Fruit fly (Drosophila melanogaster) whole organism, embryonic: ENCODE data around the gene Rpn10.

ENCODE experiments used
- ATbp ChIP-seq: fragments of 200-800 bp; sonication (Bioruptor generic); optimal IDR thresholded peaks from 2 replicates; lab custom pipeline; 2017; ENCODE audit warnings: missing biosample characterization, mild to moderate bottlenecking, missing genetic modification characterization, missing genetic modification reagents
- CG10267 ChIP-seq: fragments of 200-800 bp; sonication (Bioruptor generic); optimal IDR thresholded peaks from 2 replicates; lab custom pipeline; 2018; ENCODE audit warnings: missing biosample characterization, mild to moderate bottlenecking, missing genetic modification characterization, moderate library complexity
- CG10979 ChIP-seq: fragments of 200-800 bp; sonication (Bioruptor generic); optimal IDR thresholded peaks from 2 replicates; lab custom pipeline; 2018; ENCODE audit warnings: missing biosample characterization, mild to moderate bottlenecking, missing genetic modification characterization, moderate library complexity
- CG11085 ChIP-seq: fragments of 200-800 bp; sonication (Bioruptor generic); IDR thresholded peaks from 2 replicates; pipeline ENCODE4 v1.3.6; 2022; ENCODE audit warnings: missing biosample characterization, missing genetic modification characterization
- CG12219 ChIP-seq: fragments of 200-800 bp; sonication (Bioruptor generic); optimal IDR thresholded peaks from 3 replicates; lab custom pipeline; 2018; ENCODE audit warnings: missing biosample characterization, mild to moderate bottlenecking, missing genetic modification characterization
- CG1603 ChIP-seq: fragments of 200-800 bp; sonication (Bioruptor generic); optimal IDR thresholded peaks from 2 replicates; lab custom pipeline; 2019; ENCODE audit warnings: missing biosample characterization, mild to moderate bottlenecking, missing genetic modification characterization, moderate library complexity
- CG17912 ChIP-seq: fragments of 200-800 bp; sonication (Bioruptor generic); optimal IDR thresholded peaks from 2 replicates; lab custom pipeline; 2018; ENCODE audit warnings: missing biosample characterization, mild to moderate bottlenecking, missing genetic modification characterization
- CG2202 ChIP-seq: fragments of 200-800 bp; sonication (Bioruptor generic); optimal IDR thresholded peaks from 2 replicates; lab custom pipeline; 2018; ENCODE audit warnings: missing biosample characterization, mild to moderate bottlenecking, missing genetic modification characterization
- CG2712 ChIP-seq: fragments of 200-800 bp; optimal IDR thresholded peaks from 3 replicates; lab custom pipeline; 2019; ENCODE audit warnings: missing biosample characterization, mild to moderate bottlenecking, missing genetic modification characterization, moderate library complexity
- CG30020 ChIP-seq: fragments of 200-800 bp; optimal IDR thresholded peaks from 2 replicates; lab custom pipeline; 2019; ENCODE audit warnings: missing biosample characterization, mild to moderate bottlenecking, missing genetic modification characterization, moderate library complexity
- CG30431 ChIP-seq: fragments of 200-800 bp; sonication (Bioruptor generic); optimal IDR thresholded peaks from 2 replicates; lab custom pipeline; 2017; ENCODE audit warnings: missing biosample characterization, missing genetic modification characterization
- CG32532 ChIP-seq: fragments of 200-800 bp; sonication (Bioruptor generic); IDR thresholded peaks from 2 replicates; pipeline ENCODE4 v1.3.6; 2022; ENCODE audit warnings: missing biosample characterization, missing genetic modification characterization
- CG33213 ChIP-seq: fragments of 200-800 bp; sonication (Bioruptor generic); optimal IDR thresholded peaks from 3 replicates; lab custom pipeline; 2016; ENCODE audit warnings: missing biosample characterization, missing genetic modification characterization
- CG6683 ChIP-seq: fragments of 200-800 bp; sonication (Bioruptor generic); optimal IDR thresholded peaks from 2 replicates; lab custom pipeline; 2017; ENCODE audit warnings: missing biosample characterization, mild to moderate bottlenecking, missing genetic modification characterization, missing genetic modification reagents
- CG6854 ChIP-seq: fragments of 200-800 bp; sonication (Bioruptor generic); optimal IDR thresholded peaks from 3 replicates; lab custom pipeline; 2017; ENCODE audit warnings: missing biosample characterization, mild to moderate bottlenecking, missing genetic modification characterization
- CG8359 ChIP-seq: fragments of 200-800 bp; sonication (Bioruptor generic); optimal IDR thresholded peaks from 2 replicates; lab custom pipeline; 2017; ENCODE audit warnings: missing biosample characterization, mild to moderate bottlenecking, missing genetic modification characterization, borderline replicate concordance
- CG9797 ChIP-seq: fragments of 200-800 bp; sonication (Bioruptor generic); optimal IDR thresholded peaks from 3 replicates; lab custom pipeline; 2018; ENCODE audit warnings: missing biosample characterization, mild to moderate bottlenecking, missing genetic modification characterization
- CHES-1-like ChIP-seq: fragments of 200-800 bp; sonication (Bioruptor generic); optimal IDR thresholded peaks from 2 replicates; lab custom pipeline; 2016; ENCODE audit warnings: missing biosample characterization, missing genetic modification characterization
- CrebB ChIP-seq: fragments of 200-800 bp; sonication (Bioruptor generic); optimal IDR thresholded peaks from 3 replicates; lab custom pipeline; 2018; ENCODE audit warnings: missing biosample characterization, mild to moderate bottlenecking, missing genetic modification characterization
- Dfd ChIP-seq, 2 experiments: fragments of >200 bp; optimal IDR thresholded peaks; 2 replicates each; lab custom pipeline; 2017; ENCODE audit warnings: missing biosample characterization in 2 of 2, missing genetic modification characterization in 2 of 2
- Dll ChIP-seq: fragments of 200-800 bp; sonication (Bioruptor generic); IDR thresholded peaks from 4 replicates; pipeline ENCODE4 v1.3.6; 2022; ENCODE audit warnings: missing biosample characterization, missing genetic modification characterization; ENCODE audit not compliant: partially characterized antibody
- Doc3 ChIP-seq: fragments of 200-800 bp; sonication (Bioruptor generic); IDR thresholded peaks from 3 replicates; pipeline ENCODE4 v1.3.6; 2022; ENCODE audit warnings: missing biosample characterization, missing genetic modification characterization; ENCODE audit not compliant: partially characterized antibody
- HHEX ChIP-seq: fragments of 200-800 bp; sonication (Bioruptor generic); optimal IDR thresholded peaks from 3 replicates; lab custom pipeline; 2017; ENCODE audit warnings: missing biosample characterization, mild to moderate bottlenecking, missing genetic modification characterization, missing genetic modification reagents
- HLH4C ChIP-seq: fragments of 200-800 bp; sonication (Bioruptor generic); IDR thresholded peaks from 3 replicates; pipeline ENCODE4 v1.3.6; 2022; ENCODE audit warnings: missing biosample characterization, missing genetic modification characterization; ENCODE audit not compliant: partially characterized antibody
- Hr51 ChIP-seq, 2 experiments: fragments of 200-800 bp; sonication (Bioruptor generic); optimal IDR thresholded peaks; 2 replicates in 1 of 2; 3 replicates in 1 of 2; lab custom pipeline; 2016 to 2018; ENCODE audit warnings: missing biosample characterization in 2 of 2, missing genetic modification characterization in 2 of 2, mild to moderate bottlenecking in 1 of 2, moderate library complexity in 1 of 2
- Lhr ChIP-seq: fragments of 200-800 bp; sonication (Bioruptor generic); optimal IDR thresholded peaks from 3 replicates; lab custom pipeline; 2017; ENCODE audit warnings: mild to moderate bottlenecking, missing biosample characterization, missing genetic modification reagents, missing genetic modification characterization
- Rx ChIP-seq: fragments of 200-800 bp; sonication (Bioruptor generic); IDR thresholded peaks from 2 replicates; pipeline ENCODE4 v1.3.6; 2022; ENCODE audit warnings: missing biosample characterization, missing genetic modification characterization
- ara ChIP-seq: fragments of 200-800 bp; sonication (Bioruptor generic); IDR thresholded peaks from 2 replicates; pipeline ENCODE4 v1.3.6; 2022; ENCODE audit warnings: missing biosample characterization, missing genetic modification characterization
- ash1 ChIP-seq: fragments of 200-800 bp; sonication (Bioruptor generic); optimal IDR thresholded peaks from 2 replicates; lab custom pipeline; 2018; ENCODE audit warnings: missing biosample characterization, mild to moderate bottlenecking, missing genetic modification characterization
- cato ChIP-seq: fragments of 200-800 bp; sonication (Bioruptor generic); optimal IDR thresholded peaks from 2 replicates; lab custom pipeline; 2016; ENCODE audit warnings: missing biosample characterization, missing genetic modification characterization, borderline replicate concordance
- fd64A ChIP-seq: fragments of 200-800 bp; sonication (Bioruptor generic); optimal IDR thresholded peaks from 3 replicates; lab custom pipeline; 2018; ENCODE audit warnings: missing biosample characterization, mild to moderate bottlenecking, missing genetic modification characterization
- hb ChIP-seq: fragments of 200-800 bp; sonication (Bioruptor generic); IDR thresholded peaks from 3 replicates; pipeline ENCODE4 v1.3.6; 2022; ENCODE audit warnings: missing biosample characterization, missing genetic modification characterization; ENCODE audit not compliant: partially characterized antibody
- hbn ChIP-seq: fragments of 200-800 bp; sonication (Bioruptor generic); IDR thresholded peaks from 2 replicates; pipeline ENCODE4 v1.3.6; 2022; ENCODE audit warnings: missing biosample characterization, missing genetic modification characterization; ENCODE audit not compliant: partially characterized antibody
- mirr ChIP-seq: fragments of 200-800 bp; sonication (Bioruptor generic); optimal IDR thresholded peaks from 3 replicates; lab custom pipeline; 2018; ENCODE audit warnings: missing biosample characterization, mild to moderate bottlenecking, missing genetic modification characterization
- mld ChIP-seq: fragments of 200-800 bp; sonication (Bioruptor generic); IDR thresholded peaks from 3 replicates; pipeline ENCODE4 v1.3.6; 2022; ENCODE audit warnings: missing biosample characterization, missing genetic modification characterization; ENCODE audit not compliant: partially characterized antibody
- nerfin-2 ChIP-seq: fragments of 200-800 bp; sonication (Bioruptor generic); IDR thresholded peaks from 2 replicates; pipeline ENCODE4 v1.3.6; 2022; ENCODE audit warnings: missing biosample characterization, missing genetic modification characterization; ENCODE audit not compliant: partially characterized antibody
- nmo ChIP-seq: fragments of 200-800 bp; sonication (Bioruptor generic); optimal IDR thresholded peaks from 2 replicates; lab custom pipeline; 2018; ENCODE audit warnings: missing biosample characterization, mild to moderate bottlenecking, missing genetic modification characterization, moderate library complexity
- nom ChIP-seq: fragments of 200-800 bp; sonication (Bioruptor generic); optimal IDR thresholded peaks from 2 replicates; lab custom pipeline; 2017; ENCODE audit warnings: missing biosample characterization, missing genetic modification characterization, mild to moderate bottlenecking, moderate library complexity, missing genetic modification reagents
- pfk ChIP-seq: fragments of 200-800 bp; sonication (Bioruptor generic); optimal IDR thresholded peaks from 2 replicates; lab custom pipeline; 2018; ENCODE audit warnings: missing biosample characterization, mild to moderate bottlenecking, missing genetic modification characterization, moderate library complexity
- rib ChIP-seq: fragments of 200-800 bp; sonication (Bioruptor generic); IDR thresholded peaks from 2 replicates; pipeline ENCODE4 v1.3.6; 2022; ENCODE audit warnings: missing biosample characterization, missing genetic modification characterization
- sisA ChIP-seq: fragments of 200-800 bp; sonication (Bioruptor generic); IDR thresholded peaks from 2 replicates; pipeline ENCODE4 v1.3.6; 2022; ENCODE audit warnings: missing biosample characterization, missing genetic modification characterization
- stwl ChIP-seq: fragments of 200-800 bp; sonication (Bioruptor generic); optimal IDR thresholded peaks from 3 replicates; lab custom pipeline; 2018; ENCODE audit warnings: missing biosample characterization, mild to moderate bottlenecking, missing genetic modification characterization, moderate library complexity
- tna ChIP-seq: fragments of 200-800 bp; sonication (Bioruptor generic); IDR thresholded peaks from 2 replicates; pipeline ENCODE4 v1.3.6; 2022; ENCODE audit warnings: missing biosample characterization, missing genetic modification characterization; ENCODE audit not compliant: partially characterized antibody
- trh ChIP-seq: fragments of 200-800 bp; sonication (Bioruptor generic); optimal IDR thresholded peaks from 2 replicates; lab custom pipeline; 2016; ENCODE audit warnings: missing biosample characterization, missing genetic modification characterization
- vnd ChIP-seq: fragments of 200-800 bp; sonication (Bioruptor generic); IDR thresholded peaks from 3 replicates; pipeline ENCODE4 v1.3.6; 2022; ENCODE audit warnings: missing biosample characterization, missing genetic modification characterization; ENCODE audit not compliant: partially characterized antibody
- wdn ChIP-seq: fragments of 200-800 bp; sonication (Bioruptor generic); IDR thresholded peaks from 2 replicates; pipeline ENCODE4 v1.3.6; 2022; ENCODE audit warnings: missing biosample characterization, missing genetic modification characterization
- z ChIP-seq: fragments of 200-800 bp; sonication (Bioruptor generic); IDR thresholded peaks from 3 replicates; pipeline ENCODE4 v1.3.6; 2022; ENCODE audit warnings: missing biosample characterization, missing genetic modification characterization

Gene Rpn10

DNA sequence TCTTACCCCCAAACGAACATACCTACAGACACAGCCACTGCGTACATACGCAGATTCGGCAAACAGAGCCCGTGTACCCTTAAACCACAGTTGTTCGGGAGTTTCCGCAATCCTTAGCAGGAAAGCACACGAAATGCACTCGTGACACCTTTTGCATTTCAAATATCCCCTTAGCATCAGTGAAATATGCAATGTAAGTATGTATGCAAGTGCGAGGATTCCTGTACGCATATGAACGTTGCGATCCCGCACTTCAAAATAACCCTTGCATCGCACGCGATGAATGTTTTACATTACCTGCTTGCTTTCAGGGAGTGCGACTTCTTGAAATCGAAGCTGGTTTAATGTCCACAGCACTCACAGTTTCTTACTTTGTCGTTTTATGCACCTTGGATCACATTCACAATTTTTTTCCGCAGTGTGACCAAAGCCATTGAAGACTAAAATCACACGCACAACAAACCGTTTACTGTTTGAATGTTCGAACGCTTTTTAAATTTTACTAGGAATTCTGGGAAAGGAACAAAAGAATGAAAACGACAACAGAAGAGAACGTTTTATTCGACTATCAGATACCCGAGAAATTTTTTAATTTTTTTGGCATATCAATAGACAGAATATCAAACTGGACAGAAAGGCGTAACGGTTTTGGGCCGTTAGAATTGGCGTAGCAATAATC, 3.4 kb upstream of the Rpn10 start, which contains the start of gene Mkrn1 (continued):
- TF ChIP-seq HLH4C (GFP tag; lab: Robert Waterston, UW), result peak; percentile 97
- TF ChIP-seq Doc3, result peak; percentile 29; the same call in 1 of the 3 replicates
- TF ChIP-seq Lhr (GFP tag; lab: Kevin White, UChicago), result peak; percentile 70
- TF ChIP-seq vnd (GFP tag; lab: Robert Waterston, UW), result peak; percentile 83
- peak; percentile 94 for TF ChIP-seq tna (GFP tag; lab: Robert Waterston, UW)
- TF ChIP-seq mld (GFP tag; lab: Robert Waterston, UW), result peak; percentile 78
- TF ChIP-seq Dfd (GFP tag; optimal IDR thresholded peaks at IDR 0.05; lab: Kevin White, UChicago), result no peak
- TF ChIP-seq CG1603 (tag; lab: Kevin White, UChicago), result peak; percentile 94
- no peak for TF ChIP-seq z (GFP tag; lab: Robert Waterston, UW)
- TF ChIP-seq CG8359 (GFP tag; lab: Kevin White, UChicago), result no peak
- TF ChIP-seq CG33213 (GFP tag; lab: Kevin White, UChicago), result peak; percentile 66
- no peak for TF ChIP-seq CrebB (tag; lab: Kevin White, UChicago)
- TF ChIP-seq CG2202, result no peak
- TF ChIP-seq CG6854 (GFP tag; lab: Kevin White, UChicago), result no peak
- TF ChIP-seq CG30431 (GFP tag; lab: Kevin White, UChicago), result no peak
- TF ChIP-seq HHEX (GFP tag; lab: Kevin White, UChicago), result no peak
- TF ChIP-seq pfk, result peak; percentile 94
- 0 out of 2 replicates have a peak, but pooled peaks have one; percentile 22 for TF ChIP-seq hbn (GFP tag; lab: Robert Waterston, UW)
- TF ChIP-seq fd64A (GFP tag; lab: Kevin White, UChicago), result no peak
- no peak for TF ChIP-seq sisA (GFP tag; lab: Robert Waterston, UW)
- TF ChIP-seq Dll (GFP tag; lab: Robert Waterston, UW), result peak; percentile 63; the same call in 3 of the 4 replicates
- no peak for TF ChIP-seq CG11085 (GFP tag; lab: Robert Waterston, UW)
- TF ChIP-seq ara, result no peak
- TF ChIP-seq nerfin-2 (GFP tag; lab: Robert Waterston, UW), result peak; percentile 88
- TF ChIP-seq CG2712 (tag; lab: Kevin White, UChicago), result peak; percentile 65
- no peak for TF ChIP-seq Hr51 (GFP tag; optimal IDR thresholded peaks at IDR 0.05; lab: Kevin White, UChicago)
- no peak for TF ChIP-seq ATbp (GFP tag; lab: Kevin White, UChicago)
- no peak for TF ChIP-seq ash1
- peak; percentile 96 for TF ChIP-seq CG30020
- TF ChIP-seq trh, result no peak
- peak; percentile 81 for TF ChIP-seq CG9797 (GFP tag; lab: Kevin White, UChicago)
- peak; percentile 41 for TF ChIP-seq nom (GFP tag; lab: Kevin White, UChicago)
- TF ChIP-seq CG32532 (GFP tag; lab: Robert Waterston, UW), result no peak
- no peak for TF ChIP-seq cato
- TF ChIP-seq CG6683 (GFP tag; lab: Kevin White, UChicago), result no peak
- peak; percentile 33 for TF ChIP-seq nmo (GFP tag; lab: Kevin White, UChicago)
- peak; percentile 31 for TF ChIP-seq CHES-1-like (GFP tag; lab: Kevin White, UChicago)
- peak; percentile 90 for TF ChIP-seq hb (GFP tag; lab: Robert Waterston, UW)
- TF ChIP-seq rib (GFP tag; lab: Robert Waterston, UW), result no peak
- TF ChIP-seq CG10267, result peak; percentile 47
- no peak for TF ChIP-seq Rx (GFP tag; lab: Robert Waterston, UW)
- TF ChIP-seq stwl (tag; lab: Kevin White, UChicago), result peak; percentile 78
- TF ChIP-seq mirr, result no peak
- no peak for TF ChIP-seq CG12219
- TF ChIP-seq CG10979 (tag; lab: Kevin White, UChicago), result no peak
- no peak for TF ChIP-seq wdn (GFP tag; lab: Robert Waterston, UW)
- TF ChIP-seq CG17912 (GFP tag; lab: Kevin White, UChicago), result no peak
